Fruit fly (Drosophila melanogaster): Measurements from ENCODE around the gene CG10298.

CG10298 gene

dm6 chr3R:6342702-6343101, at the start of gene CG10298:
TSS of gene CG10298 (plus strand) at chr3R:6343002.
- TF ChIP-seq CTCF (optimal IDR thresholded peaks at IDR 0.05) (no peak), CG8478 (optimal IDR thresholded peaks at IDR 0.05) (no peak)

- no peak for TF ChIP-seq CG8478 (optimal IDR thresholded peaks at IDR 0.05)
- TF ChIP-seq CTCF (optimal IDR thresholded peaks at IDR 0.05) = no peak
Measured at dm6 chr3R:6294046-6294445, 48.8 kb upstream of the CG10298 start.

dm6 chr3R:6297164-6297563, 45.6 kb upstream of the CG10298 start:
- TF ChIP-seq CTCF (optimal IDR thresholded peaks at IDR 0.05) (no peak), CG8478 (optimal IDR thresholded peaks at IDR 0.05) (no peak)

- TF ChIP-seq CG8478 (optimal IDR thresholded peaks at IDR 0.05) = no peak
- no peak for TF ChIP-seq CTCF (optimal IDR thresholded peaks at IDR 0.05)
Measured at dm6 chr3R:6298828-6299227, 44.0 kb upstream of the CG10298 start, which contains the start of gene Osi14. TSS of gene Osi14 (plus strand) at chr3R:6299128.

- TF ChIP-seq CTCF (optimal IDR thresholded peaks at IDR 0.05) = no peak
- no peak for TF ChIP-seq CG8478 (optimal IDR thresholded peaks at IDR 0.05)
Measured at dm6 chr3R:6301257-6301839, 41.5 kb upstream of the CG10298 start, which contains the start of gene Osi15. TSS of gene Osi15 (plus strand) at chr3R:6301804.

dm6 chr3R:6303738-6304137, 39.1 kb upstream of the CG10298 start, which contains the start of gene CG46396:
TSS of gene CG46396 (plus strand) at chr3R:6304038.
- TF ChIP-seq CG8478 (optimal IDR thresholded peaks at IDR 0.05) (no peak), CTCF (optimal IDR thresholded peaks at IDR 0.05) (no peak)

- no peak for TF ChIP-seq CTCF (optimal IDR thresholded peaks at IDR 0.05)
- TF ChIP-seq CG8478 (optimal IDR thresholded peaks at IDR 0.05) = no peak
Measured at dm6 chr3R:6304947-6305346, 37.9 kb upstream of the CG10298 start, which contains the start of gene Osi16. TSS of gene Osi16 (plus strand) at chr3R:6305247.

- TF ChIP-seq CTCF (optimal IDR thresholded peaks at IDR 0.05) (no peak), CG8478 (optimal IDR thresholded peaks at IDR 0.05) (no peak)
Measured at dm6 chr3R:6306584-6306983, 36.2 kb upstream of the CG10298 start, which contains the start of gene CG46026. TSS of gene CG46026 (plus strand) at chr3R:6306884.

dm6 chr3R:6309676-6310075, 33.1 kb upstream of the CG10298 start, which contains the start of gene CG31560:
TSS of gene CG31560 (plus strand) at chr3R:6309976.
- no peak for TF ChIP-seq CTCF (optimal IDR thresholded peaks at IDR 0.05)
- no peak for TF ChIP-seq CG8478 (optimal IDR thresholded peaks at IDR 0.05)

- no peak for TF ChIP-seq CTCF (optimal IDR thresholded peaks at IDR 0.05)
- TF ChIP-seq CG8478 (optimal IDR thresholded peaks at IDR 0.05) = no peak
Measured at dm6 chr3R:6311641-6312259, 31.1 kb upstream of the CG10298 start, which contains the start of gene Osi17. TSS of gene Osi17 (plus strand) at chr3R:6311772.

- TF ChIP-seq CTCF (optimal IDR thresholded peaks at IDR 0.05) (no peak), CG8478 (optimal IDR thresholded peaks at IDR 0.05) (no peak)
Measured at dm6 chr3R:6315078-6315477, 27.7 kb upstream of the CG10298 start.

- TF ChIP-seq CG8478 (optimal IDR thresholded peaks at IDR 0.05) (no peak), CTCF (optimal IDR thresholded peaks at IDR 0.05) (no peak)
Measured at dm6 chr3R:6329774-6330298, 13.0 kb upstream of the CG10298 start, which contains the start of gene Osi18. TSS of gene Osi18 (plus strand) at chr3R:6330248.

- no peak for TF ChIP-seq CTCF (optimal IDR thresholded peaks at IDR 0.05)
- no peak for TF ChIP-seq CG8478 (optimal IDR thresholded peaks at IDR 0.05)
Measured at dm6 chr3R:6334906-6335433, 7.8 kb upstream of the CG10298 start, which contains the start of gene Osi19. TSS of gene Osi19 (plus strand) at chr3R:6335362.

dm6 chr3R:6337397-6337796, 5.4 kb upstream of the CG10298 start:
- TF ChIP-seq CG8478 (optimal IDR thresholded peaks at IDR 0.05) = no peak
- no peak for TF ChIP-seq CTCF (optimal IDR thresholded peaks at IDR 0.05)

dm6 chr3R:6339795-6340194, 3.0 kb upstream of the CG10298 start, which contains the start of gene Osi20:
TSS of gene Osi20 (plus strand) at chr3R:6340095.
- no peak for TF ChIP-seq CTCF (optimal IDR thresholded peaks at IDR 0.05)
- no peak for TF ChIP-seq CG8478 (optimal IDR thresholded peaks at IDR 0.05)

All from S2 (cell line).